Worm (Caenorhabditis elegans): ENCODE data around the gene C07A9.12.

- TF ChIP-seq Y55F3AM.14 (GFP tag; optimal IDR thresholded peaks at IDR 0.05) (no peak), ceh-82 (tag; optimal IDR thresholded peaks at IDR 0.05) (no peak), snpc-4 (tag; optimal IDR thresholded peaks at IDR 0.05) (no peak), nhr-237 (tag; optimal IDR thresholded peaks at IDR 0.05) (no peak), lin-11 (tag; optimal IDR thresholded peaks at IDR 0.05) (no peak), ama-1 (optimal IDR thresholded peaks at IDR 0.05) (no peak), ztf-11 (tag; optimal IDR thresholded peaks at IDR 0.05) (no peak), gmeb-1 (tag; optimal IDR thresholded peaks at IDR 0.05) (no peak), mdl-1 (tag; optimal IDR thresholded peaks at IDR 0.05) (no peak), skn-1 (tag; optimal IDR thresholded peaks at IDR 0.05) (no peak), aly-2 (tag; optimal IDR thresholded peaks at IDR 0.05) (no peak), unc-62 (GFP tag; optimal IDR thresholded peaks at IDR 0.05) (no peak)
Measured at ce11 chrIII:9740663-9741062, 13.3 kb upstream of the C07A9.12 start.
